Fruit fly (Drosophila melanogaster) whole organism, embryonic: ENCODE results near the gene CG17839.

Source experiments
- Atf-2 ChIP-seq: fragments of 200-800 bp; sonication (Bioruptor generic); optimal IDR thresholded peaks from 2 replicates; lab custom pipeline; 2016; ENCODE audit warnings: missing biosample characterization, missing genetic modification characterization
- Atf6 ChIP-seq: fragments of 200-800 bp; sonication (Bioruptor generic); IDR thresholded peaks from 2 replicates; pipeline ENCODE4 v1.3.6; 2022; ENCODE audit warnings: missing biosample characterization, missing genetic modification characterization
- BEAF-32 ChIP-seq: fragments of 200-800 bp; sonication (Bioruptor generic); optimal IDR thresholded peaks from 3 replicates; lab custom pipeline; 2017; ENCODE audit warnings: missing biosample characterization, missing genetic modification characterization, mild to moderate bottlenecking, moderate library complexity, missing genetic modification reagents
- BtbVII ChIP-seq: fragments of 200-800 bp; sonication (Bioruptor generic); optimal IDR thresholded peaks from 3 replicates; lab custom pipeline; 2017; ENCODE audit warnings: missing biosample characterization, mild to moderate bottlenecking, missing genetic modification characterization
- CG10267 ChIP-seq: fragments of 200-800 bp; sonication (Bioruptor generic); optimal IDR thresholded peaks from 2 replicates; lab custom pipeline; 2018; ENCODE audit warnings: missing biosample characterization, mild to moderate bottlenecking, missing genetic modification characterization, moderate library complexity
- CG12391 ChIP-seq: fragments of 200-800 bp; sonication (Bioruptor generic); optimal IDR thresholded peaks from 3 replicates; lab custom pipeline; 2018; ENCODE audit warnings: missing biosample characterization, mild to moderate bottlenecking, missing genetic modification characterization, moderate library complexity
- CG13287 ChIP-seq: fragments of 200-800 bp; sonication (Bioruptor generic); IDR thresholded peaks from 2 replicates; pipeline ENCODE4 v1.3.6; 2022; ENCODE audit warnings: missing biosample characterization, missing genetic modification characterization; ENCODE audit not compliant: partially characterized antibody
- CG13775 ChIP-seq: fragments of 200-800 bp; sonication (Bioruptor generic); optimal IDR thresholded peaks from 3 replicates; lab custom pipeline; 2017; ENCODE audit warnings: missing biosample characterization, mild to moderate bottlenecking, missing genetic modification characterization
- CG14860 ChIP-seq: fragments of 200-800 bp; sonication (Bioruptor generic); IDR thresholded peaks from 3 replicates; pipeline ENCODE4 v1.3.6; 2022; ENCODE audit warnings: missing biosample characterization, missing genetic modification characterization; ENCODE audit not compliant: partially characterized antibody
- CG17912 ChIP-seq: fragments of 200-800 bp; sonication (Bioruptor generic); optimal IDR thresholded peaks from 2 replicates; lab custom pipeline; 2018; ENCODE audit warnings: missing biosample characterization, mild to moderate bottlenecking, missing genetic modification characterization
- CG1792 ChIP-seq: fragments of 200-800 bp; sonication (Bioruptor generic); optimal IDR thresholded peaks from 2 replicates; lab custom pipeline; 2016; ENCODE audit warnings: missing biosample characterization, missing genetic modification characterization
- CG4404 ChIP-seq: fragments of 200-800 bp; sonication (Bioruptor generic); IDR thresholded peaks from 2 replicates; pipeline ENCODE4 v1.3.6; 2022; ENCODE audit warnings: missing biosample characterization, missing genetic modification characterization
- CG6654 ChIP-seq: fragments of 200-800 bp; sonication (Bioruptor generic); optimal IDR thresholded peaks from 2 replicates; lab custom pipeline; 2017; ENCODE audit warnings: missing biosample characterization, mild to moderate bottlenecking, missing genetic modification characterization
- CG6683 ChIP-seq: fragments of 200-800 bp; sonication (Bioruptor generic); optimal IDR thresholded peaks from 2 replicates; lab custom pipeline; 2017; ENCODE audit warnings: missing biosample characterization, mild to moderate bottlenecking, missing genetic modification characterization, missing genetic modification reagents
- CG6765 ChIP-seq: fragments of 200-800 bp; sonication (Bioruptor generic); optimal IDR thresholded peaks from 3 replicates; lab custom pipeline; 2017; ENCODE audit warnings: missing biosample characterization, mild to moderate bottlenecking, missing genetic modification characterization
- CG7786 ChIP-seq: fragments of 200-800 bp; sonication (Bioruptor generic); optimal IDR thresholded peaks from 2 replicates; lab custom pipeline; 2016; ENCODE audit warnings: missing biosample characterization, missing genetic modification characterization
- CG9437 ChIP-seq: fragments of 200-800 bp; sonication (Bioruptor generic); optimal IDR thresholded peaks from 2 replicates; lab custom pipeline; 2018; ENCODE audit warnings: missing biosample characterization, mild to moderate bottlenecking, missing genetic modification characterization
- CHES-1-like ChIP-seq: fragments of 200-800 bp; sonication (Bioruptor generic); optimal IDR thresholded peaks from 2 replicates; lab custom pipeline; 2016; ENCODE audit warnings: missing biosample characterization, missing genetic modification characterization
- CrebB ChIP-seq: fragments of 200-800 bp; sonication (Bioruptor generic); optimal IDR thresholded peaks from 3 replicates; lab custom pipeline; 2018; ENCODE audit warnings: missing biosample characterization, mild to moderate bottlenecking, missing genetic modification characterization
- ERR ChIP-seq: fragments of 200-800 bp; sonication (Bioruptor generic); optimal IDR thresholded peaks from 2 replicates; lab custom pipeline; 2016; ENCODE audit warnings: missing biosample characterization, missing genetic modification characterization
- Hmx ChIP-seq: fragments of 200-800 bp; sonication (Bioruptor generic); optimal IDR thresholded peaks from 2 replicates; lab custom pipeline; 2016; ENCODE audit warnings: missing biosample characterization, missing genetic modification characterization
- Hr3 ChIP-seq: fragments of 200-800 bp; sonication (Bioruptor generic); optimal IDR thresholded peaks from 3 replicates; lab custom pipeline; 2016; ENCODE audit warnings: missing biosample characterization, missing genetic modification characterization
- MTF-1 ChIP-seq: fragments of 200-800 bp; sonication (Bioruptor generic); optimal IDR thresholded peaks from 2 replicates; lab custom pipeline; 2018; ENCODE audit warnings: missing biosample characterization, mild to moderate bottlenecking, missing genetic modification characterization, borderline replicate concordance
- Med ChIP-seq: fragments of 200-800 bp; sonication (Bioruptor generic); peaks from one replicate; lab custom pipeline; 2016; ENCODE audit warnings: missing biosample characterization, missing genetic modification characterization, mild to moderate bottlenecking, inconsistent platforms, moderate library complexity
- Poxn ChIP-seq: fragments of 200-800 bp; sonication (Bioruptor generic); IDR thresholded peaks from 2 replicates; pipeline ENCODE4 v1.3.6; 2022; ENCODE audit warnings: missing biosample characterization, missing genetic modification characterization
- Side ChIP-seq: fragments of 200-800 bp; sonication (Bioruptor generic); optimal IDR thresholded peaks from 2 replicates; lab custom pipeline; 2016; ENCODE audit warnings: missing biosample characterization, missing genetic modification characterization
- Taf1 ChIP-seq: fragments of 200-800 bp; sonication (Bioruptor generic); IDR thresholded peaks from 2 replicates; pipeline ENCODE4 v1.3.6; 2022; ENCODE audit warnings: missing biosample characterization, missing genetic modification characterization
- Xbp1 ChIP-seq: fragments of 200-800 bp; sonication (Bioruptor generic); optimal IDR thresholded peaks from 3 replicates; lab custom pipeline; 2016; ENCODE audit warnings: missing biosample characterization, mild to moderate bottlenecking, missing genetic modification characterization
- ac ChIP-seq: fragments of 200-800 bp; sonication (Bioruptor generic); optimal IDR thresholded peaks from 3 replicates; lab custom pipeline; 2017; ENCODE audit warnings: missing biosample characterization, mild to moderate bottlenecking, missing genetic modification characterization
- aop ChIP-seq: fragments of 200-800 bp; sonication (Bioruptor generic); IDR thresholded peaks from 2 replicates; pipeline ENCODE4 v1.3.6; 2022; ENCODE audit warnings: missing biosample characterization, missing genetic modification characterization
- ash1 ChIP-seq: fragments of 200-800 bp; sonication (Bioruptor generic); optimal IDR thresholded peaks from 2 replicates; lab custom pipeline; 2018; ENCODE audit warnings: missing biosample characterization, mild to moderate bottlenecking, missing genetic modification characterization
- dmrt99B ChIP-seq: fragments of 200-800 bp; sonication (Bioruptor generic); optimal IDR thresholded peaks from 2 replicates; lab custom pipeline; 2018; ENCODE audit warnings: missing biosample characterization, mild to moderate bottlenecking, missing genetic modification characterization, moderate library complexity
- eyg ChIP-seq: fragments of 200-800 bp; sonication (Bioruptor generic); optimal IDR thresholded peaks from 3 replicates; lab custom pipeline; 2016; ENCODE audit warnings: missing biosample characterization, missing genetic modification characterization
- ftz-f1 ChIP-seq: fragments of 200-800 bp; sonication (Bioruptor generic); optimal IDR thresholded peaks from 2 replicates; lab custom pipeline; 2016; ENCODE audit warnings: missing biosample characterization, missing genetic modification characterization
- gfzf ChIP-seq: fragments of 200-800 bp; sonication (Bioruptor generic); optimal IDR thresholded peaks from 2 replicates; lab custom pipeline; 2016; ENCODE audit warnings: missing biosample characterization, mild to moderate bottlenecking, missing genetic modification characterization, moderate library complexity
- her ChIP-seq: fragments of 200-800 bp; sonication (Bioruptor generic); optimal IDR thresholded peaks from 2 replicates; lab custom pipeline; 2016; ENCODE audit warnings: missing biosample characterization, missing genetic modification characterization
- inv ChIP-seq: fragments of 200-800 bp; sonication (Bioruptor generic); IDR thresholded peaks from 2 replicates; pipeline ENCODE4 v1.3.6; 2022; ENCODE audit warnings: missing biosample characterization, missing genetic modification characterization; ENCODE audit not compliant: partially characterized antibody
- kah ChIP-seq: fragments of 200-800 bp; sonication (Bioruptor generic); optimal IDR thresholded peaks from 2 replicates; lab custom pipeline; 2018; ENCODE audit warnings: missing biosample characterization, mild to moderate bottlenecking, missing genetic modification characterization
- rib ChIP-seq: fragments of 200-800 bp; sonication (Bioruptor generic); IDR thresholded peaks from 2 replicates; pipeline ENCODE4 v1.3.6; 2022; ENCODE audit warnings: missing biosample characterization, missing genetic modification characterization
- row ChIP-seq: fragments of 200-800 bp; sonication (Bioruptor generic); IDR thresholded peaks from 3 replicates; pipeline ENCODE4 v1.3.6; 2022; ENCODE audit warnings: missing biosample characterization, missing genetic modification characterization
- shn ChIP-seq: fragments of 200-800 bp; sonication (Bioruptor generic); optimal IDR thresholded peaks from 3 replicates; lab custom pipeline; 2016; ENCODE audit warnings: missing biosample characterization, missing genetic modification characterization
- sna ChIP-seq: fragments of 200-800 bp; sonication (Bioruptor generic); IDR thresholded peaks from 2 replicates; pipeline ENCODE4 v1.3.6; 2022; ENCODE audit warnings: missing biosample characterization, missing genetic modification characterization; ENCODE audit not compliant: partially characterized antibody
- stc ChIP-seq: fragments of 200-800 bp; sonication (Bioruptor generic); IDR thresholded peaks from 2 replicates; pipeline ENCODE4 v1.3.6; 2022; ENCODE audit warnings: missing biosample characterization, missing genetic modification characterization
- tin ChIP-seq: fragments of 200-800 bp; sonication (Bioruptor generic); optimal IDR thresholded peaks from 3 replicates; lab custom pipeline; 2016; ENCODE audit warnings: missing biosample characterization, missing genetic modification characterization
- tup ChIP-seq: fragments of 200-800 bp; sonication (Bioruptor generic); optimal IDR thresholded peaks from 2 replicates; lab custom pipeline; 2016; ENCODE audit warnings: missing biosample characterization, mild to moderate bottlenecking, missing genetic modification characterization, moderate library complexity

CG17839 gene

DNA sequence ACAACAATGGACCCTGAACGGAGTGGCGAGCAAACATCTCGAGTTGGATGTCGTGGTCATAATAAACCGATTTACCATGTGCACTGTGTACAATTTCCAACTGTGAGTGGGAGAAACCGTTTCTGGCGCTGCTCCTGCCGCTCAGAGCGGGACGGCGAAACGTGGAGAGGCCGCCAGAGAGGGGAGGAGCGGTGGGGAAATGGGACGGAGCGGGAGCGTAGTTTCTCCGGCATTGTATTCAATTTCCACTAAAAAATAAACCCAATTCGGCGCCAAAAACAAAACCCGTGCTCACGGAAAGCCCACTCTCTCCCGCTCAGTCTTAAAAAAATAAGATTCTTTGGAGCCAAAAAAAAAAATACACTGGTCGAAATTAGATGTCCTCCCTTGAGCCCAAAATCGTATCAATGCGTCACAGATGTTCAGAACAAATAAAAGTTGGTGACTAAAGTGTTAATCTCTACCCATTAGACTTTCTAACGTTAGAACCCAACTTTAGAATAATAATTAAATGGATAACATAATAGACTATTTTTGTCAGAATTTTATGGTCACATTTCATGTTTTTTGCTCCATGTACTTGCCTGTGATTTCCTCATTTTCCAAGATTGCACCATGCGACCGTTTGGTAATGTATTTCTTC lies 44.8 kb upstream of the CG17839 start (continued):
- TF ChIP-seq Atf-2 (GFP tag; lab: Kevin White, UChicago) (peak; percentile 34), CG12391 (tag; lab: Kevin White, UChicago) (peak; percentile 74), gfzf (GFP tag; lab: Kevin White, UChicago) (peak; percentile 5), CG13775 (peak; percentile 57), tin (GFP tag; lab: Kevin White, UChicago) (peak; percentile 50), kah (GFP tag; lab: Kevin White, UChicago) (peak; percentile 25), tup (GFP tag; lab: Kevin White, UChicago) (no peak), shn (GFP tag; lab: Kevin White, UChicago) (peak; percentile 31), stc (peak; percentile 73), dmrt99B (tag; lab: Kevin White, UChicago) (peak; percentile 80), Side (GFP tag; lab: Kevin White, UChicago) (peak; percentile 35), aop (GFP tag; lab: Robert Waterston, UW) (no peak), Med (GFP tag; lab: Kevin White, UChicago) (peak; percentile 94), CG17912 (GFP tag; lab: Kevin White, UChicago) (no peak), CG4404 (GFP tag; lab: Robert Waterston, UW) (no peak), sna (GFP tag; lab: Robert Waterston, UW) (peak; percentile 51)
- TF ChIP-seq, all 482 proteins: peak for 316

DNA sequence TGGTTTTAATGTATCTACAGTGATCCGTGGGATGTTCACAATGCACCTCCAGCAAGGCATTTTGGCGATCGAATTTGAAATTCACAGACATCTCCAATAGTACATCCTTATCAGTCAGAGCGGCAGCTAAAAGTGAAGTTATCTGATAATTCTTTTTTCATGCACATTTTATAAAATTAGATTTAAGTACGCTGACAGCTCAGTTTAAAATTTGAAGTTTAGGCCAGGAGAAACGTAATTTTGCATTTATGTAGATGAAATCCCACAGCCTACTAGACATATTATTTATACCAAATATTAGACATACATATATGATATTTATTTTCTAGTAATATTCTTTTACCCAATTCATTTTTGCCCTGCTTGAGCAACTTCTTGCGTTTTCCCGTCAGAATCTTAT lies 44.0 kb upstream of the CG17839 start, which contains the start of gene Trl:
Gene Trl, minus strand, starts transcription at position 101 of the 400 bp plus-strand sequence.
- TF ChIP-seq Taf1 (GFP tag; lab: Robert Waterston, UW) = no peak
- TF ChIP-seq CG13287 (GFP tag; lab: Robert Waterston, UW) = no peak
- no peak for TF ChIP-seq BEAF-32 (GFP tag; lab: Kevin White, UChicago)
- TF ChIP-seq CG9437 (GFP tag; lab: Kevin White, UChicago) = no peak
- TF ChIP-seq rib (GFP tag; lab: Robert Waterston, UW) = no peak
- no peak for TF ChIP-seq CG6654 (GFP tag; lab: Kevin White, UChicago)
- TF ChIP-seq Poxn (GFP tag; lab: Robert Waterston, UW) = no peak
- no peak for TF ChIP-seq eyg
- no peak for TF ChIP-seq CrebB
- TF ChIP-seq Hmx = no peak

dm6 chr3L:14761837-14762785 lies 42.8 kb upstream of the CG17839 start, which contains the start of the genes Tsen34 and Mgat4a:
Gene Tsen34 (minus strand): TSS chr3L:14761844.
Gene Mgat4a (plus strand): TSS chr3L:14762028.
- no peak for TF ChIP-seq Xbp1
- TF ChIP-seq CG14860 (GFP tag; lab: Robert Waterston, UW) = peak; percentile 31; the same call in 1 of the 3 replicates
- no peak for TF ChIP-seq ftz-f1 (GFP tag; lab: Kevin White, UChicago)
- TF ChIP-seq Atf6 (GFP tag; lab: Robert Waterston, UW) = peak; percentile 73; the same call in 1 of the 2 replicates
- peak; percentile 42 for TF ChIP-seq CG6683 (GFP tag; lab: Kevin White, UChicago)
- peak; percentile 77 for TF ChIP-seq BtbVII (GFP tag; lab: Kevin White, UChicago)
- TF ChIP-seq ash1 (GFP tag; lab: Kevin White, UChicago) = peak; percentile 59
- no peak for TF ChIP-seq Hr3 (GFP tag; lab: Kevin White, UChicago)
- TF ChIP-seq rib (GFP tag; lab: Robert Waterston, UW) = peak; percentile 87
- peak; percentile 44; the same call in 1 of the 3 replicates for TF ChIP-seq row (GFP tag; lab: Robert Waterston, UW)
- peak; percentile 58 for TF ChIP-seq CG1792 (GFP tag; lab: Kevin White, UChicago)
- TF ChIP-seq MTF-1 (GFP tag; lab: Kevin White, UChicago) = peak; percentile 50
- no peak for TF ChIP-seq CHES-1-like (GFP tag; lab: Kevin White, UChicago)
- no peak for TF ChIP-seq ERR (GFP tag; lab: Kevin White, UChicago)
- TF ChIP-seq her (GFP tag; lab: Kevin White, UChicago) = no peak
- peak; percentile 56 for TF ChIP-seq CG6765 (GFP tag; lab: Kevin White, UChicago)
- no peak for TF ChIP-seq inv (GFP tag; lab: Robert Waterston, UW)
- peak; percentile 42 for TF ChIP-seq CG10267 (tag; lab: Kevin White, UChicago)
- peak; percentile 41 for TF ChIP-seq CG7786 (GFP tag; lab: Kevin White, UChicago)
- TF ChIP-seq ac (GFP tag; lab: Kevin White, UChicago) = no peak
